Worm (Caenorhabditis elegans): ENCODE results near the gene C17G10.10.

ce11 chrII:5587794-5588193 is 11.4 kb downstream of the C17G10.10 start:
- TF ChIP-seq ama-1 (optimal IDR thresholded peaks at IDR 0.05) (no peak), hnd-1 (tag; optimal IDR thresholded peaks at IDR 0.05) (no peak), ets-7 (tag; optimal IDR thresholded peaks at IDR 0.05) (no peak), B0310.2 (tag; optimal IDR thresholded peaks at IDR 0.05) (no peak), hmbx-1 (tag; optimal IDR thresholded peaks at IDR 0.05) (no peak)
